Worm (Caenorhabditis elegans) whole organism, L4/young adult: ENCODE results near the gene smim-14.

Experiments
- W03F9.2 ChIP-seq: fragments of 150-350 bp; optimal IDR thresholded peaks from 2 replicates; lab custom pipeline; 2014; ENCODE audit warnings: missing biosample characterization, missing genetic modification characterization
- dao-5 ChIP-seq: sonication (generic microtip); optimal IDR thresholded peaks from 2 replicates; lab custom pipeline; 2016; ENCODE audit warnings: missing genotype, missing genetic modification characterization, moderate library complexity, missing compliant biosample characterization
- him-1 ChIP-seq: sonication (generic microtip); optimal IDR thresholded peaks from 2 replicates; lab custom pipeline; 2016; ENCODE audit warnings: missing genotype, missing genetic modification reagents, missing genetic modification characterization, missing compliant biosample characterization

The smim-14 gene

ce11 chrIII:3484995-3485394 is 15.4 kb upstream of the smim-14 start:
- TF ChIP-seq W03F9.2 (tag; lab: Kevin White, UChicago), result no peak
- TF ChIP-seq dao-5 (tag; lab: Kevin White, UChicago), result no peak
- no peak for TF ChIP-seq him-1 (tag; lab: Kevin White, UChicago)

ce11 chrIII:3482291-3482690 is 12.7 kb upstream of the smim-14 start, which contains the start of gene C34C12.6:
TSS of gene C34C12.6 (plus strand) at chrIII:3482591.
- TF ChIP-seq him-1 (tag; lab: Kevin White, UChicago) (no peak), W03F9.2 (tag; lab: Kevin White, UChicago) (no peak), dao-5 (tag; lab: Kevin White, UChicago) (no peak)

ce11 chrIII:3480950-3481349 is 11.4 kb upstream of the smim-14 start:
- TF ChIP-seq dao-5 (tag; lab: Kevin White, UChicago) (no peak), W03F9.2 (tag; lab: Kevin White, UChicago) (no peak), him-1 (tag; lab: Kevin White, UChicago) (no peak)

ce11 chrIII:3480236-3480635 is 10.7 kb upstream of the smim-14 start:
- TF ChIP-seq W03F9.2 (tag; lab: Kevin White, UChicago) (no peak), him-1 (tag; lab: Kevin White, UChicago) (no peak), dao-5 (tag; lab: Kevin White, UChicago) (no peak)

- TF ChIP-seq him-1 (tag; lab: Kevin White, UChicago) (no peak), W03F9.2 (tag; lab: Kevin White, UChicago) (no peak), dao-5 (tag; lab: Kevin White, UChicago) (no peak)
Measured at ce11 chrIII:3478795-3479398, 9.4 kb upstream of the smim-14 start.

ce11 chrIII:3477375-3477774 is 7.8 kb upstream of the smim-14 start:
- no peak for TF ChIP-seq him-1 (tag; lab: Kevin White, UChicago)
- no peak for TF ChIP-seq W03F9.2 (tag; lab: Kevin White, UChicago)
- no peak for TF ChIP-seq dao-5 (tag; lab: Kevin White, UChicago)

ce11 chrIII:3476245-3476644 is 6.7 kb upstream of the smim-14 start:
- TF ChIP-seq W03F9.2 (tag; lab: Kevin White, UChicago) (no peak), dao-5 (tag; lab: Kevin White, UChicago) (no peak), him-1 (tag; lab: Kevin White, UChicago) (no peak)

- TF ChIP-seq dao-5 (tag; lab: Kevin White, UChicago) (no peak), him-1 (tag; lab: Kevin White, UChicago) (no peak), W03F9.2 (tag; lab: Kevin White, UChicago) (no peak)
Measured at ce11 chrIII:3475497-3475896, 6.0 kb upstream of the smim-14 start, which contains the start of gene C34C12.9. TSS of gene C34C12.9 (minus strand) at chrIII:3475512.

ce11 chrIII:3475014-3475413 is 5.5 kb upstream of the smim-14 start:
- TF ChIP-seq him-1 (tag; lab: Kevin White, UChicago), result no peak
- no peak for TF ChIP-seq dao-5 (tag; lab: Kevin White, UChicago)
- no peak for TF ChIP-seq W03F9.2 (tag; lab: Kevin White, UChicago)

- TF ChIP-seq dao-5 (tag; lab: Kevin White, UChicago), result no peak
- no peak for TF ChIP-seq W03F9.2 (tag; lab: Kevin White, UChicago)
- no peak for TF ChIP-seq him-1 (tag; lab: Kevin White, UChicago)
Measured at ce11 chrIII:3471403-3472053, 2.0 kb upstream of the smim-14 start, which contains the start of gene rsu-1. TSS of gene rsu-1 (plus strand) at chrIII:3472003.

ce11 chrIII:3470973-3471372 is 1.4 kb upstream of the smim-14 start:
- TF ChIP-seq him-1 (tag; lab: Kevin White, UChicago), result no peak
- no peak for TF ChIP-seq W03F9.2 (tag; lab: Kevin White, UChicago)
- TF ChIP-seq dao-5 (tag; lab: Kevin White, UChicago), result no peak

- TF ChIP-seq W03F9.2 (tag; lab: Kevin White, UChicago) (no peak), dao-5 (tag; lab: Kevin White, UChicago) (no peak), him-1 (tag; lab: Kevin White, UChicago) (no peak)
Measured at ce11 chrIII:3470433-3470832, 887 bp upstream of the smim-14 start.

- TF ChIP-seq dao-5 (tag; lab: Kevin White, UChicago) (no peak), W03F9.2 (tag; lab: Kevin White, UChicago) (no peak), him-1 (tag; lab: Kevin White, UChicago) (no peak)
Measured at ce11 chrIII:3468384-3468783, 1.2 kb downstream of the smim-14 start.

ce11 chrIII:3467013-3467412 is 2.5 kb downstream of the smim-14 start:
- TF ChIP-seq W03F9.2 (tag; lab: Kevin White, UChicago), result no peak
- no peak for TF ChIP-seq him-1 (tag; lab: Kevin White, UChicago)
- TF ChIP-seq dao-5 (tag; lab: Kevin White, UChicago), result no peak
